Worm (Caenorhabditis elegans) whole organism, L1 larva: Measurements from ENCODE around the gene Y116F11A.3.

Source experiments
- ceh-63 ChIP-seq: fragments of 200-800 bp; sonication (Bioruptor generic); optimal IDR thresholded peaks from 2 replicates; lab custom pipeline; 2018; ENCODE audit warnings: mild to moderate bottlenecking, missing genetic modification characterization, missing compliant biosample characterization
- lsy-2 ChIP-seq, 2 experiments: fragments of 150-350 bp; optimal IDR thresholded peaks; 2 replicates each; lab custom pipeline; 2014; ENCODE audit warnings: missing biosample characterization in 2 of 2, missing genetic modification characterization in 2 of 2
- skn-1 ChIP-seq: fragments of 150-350 bp; optimal IDR thresholded peaks from 2 replicates; lab custom pipeline; 2014; ENCODE audit warnings: missing biosample characterization, missing genetic modification characterization
- unc-130 ChIP-seq: fragments of 150-350 bp; optimal IDR thresholded peaks from 2 replicates; lab custom pipeline; 2017; ENCODE audit warnings: missing biosample characterization, missing genetic modification characterization, inconsistent platforms
- xbp-1 ChIP-seq: sonication (generic microtip); optimal IDR thresholded peaks from 2 replicates; lab custom pipeline; 2016; ENCODE audit warnings: missing genetic modification characterization, missing compliant biosample characterization
- zip-4 ChIP-seq: fragments of 200-800 bp; sonication (Bioruptor generic); optimal IDR thresholded peaks from 2 replicates; lab custom pipeline; 2018; ENCODE audit warnings: mild to moderate bottlenecking, missing genetic modification characterization, moderate library complexity, missing compliant biosample characterization

DNA sequence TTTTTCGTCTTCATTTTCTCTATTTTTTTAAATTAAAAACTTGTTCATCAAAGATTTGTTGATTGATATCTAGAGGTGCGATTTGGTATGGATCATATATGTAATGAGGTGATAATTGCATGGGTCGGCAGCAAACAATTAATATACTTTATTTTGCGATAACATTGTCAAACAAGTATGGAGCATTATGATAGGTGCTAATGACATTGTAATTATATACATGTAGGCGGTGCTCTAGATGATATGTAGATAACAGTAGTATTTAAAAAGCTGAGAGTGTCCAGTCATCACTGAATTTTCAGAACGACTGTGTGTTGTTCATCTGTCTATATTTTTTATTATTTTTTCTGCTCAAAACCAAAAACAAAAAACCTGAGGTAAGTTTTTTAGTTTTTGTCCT, 1.4 kb downstream of the Y116F11A.3 start, which contains the start of gene Y116F11A.1:
- TF ChIP-seq lsy-2 (tag; optimal IDR thresholded peaks at IDR 0.05; lab: Kevin White, UChicago) (no peak), ceh-63 (GFP tag; lab: Kevin White, UChicago) (no peak), xbp-1 (tag; lab: Kevin White, UChicago) (no peak), zip-4 (GFP tag; lab: Kevin White, UChicago) (no peak), unc-130 (tag; lab: Kevin White, UChicago) (no peak), skn-1 (no peak)
